Worm (Caenorhabditis elegans): ENCODE measurements around the gene F22B8.3.

DNA sequence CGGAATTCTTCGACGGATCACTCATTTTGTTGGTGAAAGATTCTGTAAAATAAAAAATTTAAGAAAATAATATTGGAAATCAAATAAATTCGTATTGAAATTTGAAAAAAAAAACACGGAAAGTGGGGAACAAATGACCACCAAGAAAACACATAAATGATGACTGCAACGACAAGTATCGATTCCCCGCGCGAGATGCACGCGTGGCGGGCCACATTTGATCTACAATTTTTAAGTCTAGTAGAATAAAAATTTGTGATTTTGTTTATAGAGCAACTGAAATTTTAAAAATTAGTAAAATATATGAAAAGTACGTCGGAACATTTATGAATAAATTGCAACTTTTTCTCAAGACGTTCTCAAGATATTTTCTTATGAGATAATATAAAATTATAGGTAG is 35.8 kb upstream of the F22B8.3 start, which contains the start of gene F14H3.4:
- TF ChIP-seq zag-1 (tag; optimal IDR thresholded peaks at IDR 0.05) (no peak), peb-1 (tag; optimal IDR thresholded peaks at IDR 0.05) (no peak), sem-4 (tag; optimal IDR thresholded peaks at IDR 0.05) (no peak), snpc-4 (tag; optimal IDR thresholded peaks at IDR 0.05) (no peak), unc-55 (GFP tag; optimal IDR thresholded peaks at IDR 0.05) (no peak)

All from whole organism, L2 larva.